Fruit fly (Drosophila melanogaster) whole organism, embryonic: ENCODE measurements around the gene TotA.

Experiments used
- Bdp1 ChIP-seq: fragments of 200-800 bp; sonication (Bioruptor generic); optimal IDR thresholded peaks from 3 replicates; lab custom pipeline; 2016; ENCODE audit warnings: missing biosample characterization, missing genetic modification characterization
- CG10274 ChIP-seq: fragments of 200-800 bp; sonication (Bioruptor generic); optimal IDR thresholded peaks from 3 replicates; lab custom pipeline; 2017; ENCODE audit warnings: missing biosample characterization, mild to moderate bottlenecking, missing genetic modification characterization
- CG12071 ChIP-seq: fragments of 200-800 bp; sonication (Bioruptor generic); optimal IDR thresholded peaks from 3 replicates; lab custom pipeline; 2018; ENCODE audit warnings: missing biosample characterization, mild to moderate bottlenecking, missing genetic modification characterization
- CG14710 ChIP-seq: fragments of 200-800 bp; sonication (Bioruptor generic); optimal IDR thresholded peaks from 3 replicates; lab custom pipeline; 2019; ENCODE audit warnings: missing biosample characterization, mild to moderate bottlenecking, missing genetic modification characterization, moderate library complexity
- CG15479 ChIP-seq: fragments of 200-800 bp; sonication (Bioruptor generic); optimal IDR thresholded peaks from 3 replicates; lab custom pipeline; 2019; ENCODE audit warnings: missing biosample characterization, mild to moderate bottlenecking, missing genetic modification characterization, moderate library complexity
- CG15514 ChIP-seq: fragments of 200-800 bp; sonication (Bioruptor generic); optimal IDR thresholded peaks from 3 replicates; lab custom pipeline; 2017; ENCODE audit warnings: missing biosample characterization, missing genetic modification characterization, mild to moderate bottlenecking, moderate library complexity, missing genetic modification reagents
- CG15696 ChIP-seq: fragments of 200-800 bp; sonication (Bioruptor generic); optimal IDR thresholded peaks from 2 replicates; lab custom pipeline; 2019; ENCODE audit warnings: missing biosample characterization, mild to moderate bottlenecking, missing genetic modification characterization, moderate library complexity
- CG17829 ChIP-seq: fragments of 200-800 bp; optimal IDR thresholded peaks from 2 replicates; lab custom pipeline; 2019; ENCODE audit warnings: missing biosample characterization, mild to moderate bottlenecking, missing genetic modification characterization, moderate library complexity
- CG1832 ChIP-seq: fragments of 200-800 bp; sonication (Bioruptor generic); optimal IDR thresholded peaks from 2 replicates; lab custom pipeline; 2017; ENCODE audit warnings: missing biosample characterization, mild to moderate bottlenecking, missing genetic modification characterization, inconsistent platforms
- CG18476 ChIP-seq: fragments of 200-800 bp; sonication (Bioruptor generic); optimal IDR thresholded peaks from 2 replicates; lab custom pipeline; 2016; ENCODE audit warnings: missing biosample characterization, mild to moderate bottlenecking, missing genetic modification characterization
- CG18599 ChIP-seq: fragments of 200-800 bp; sonication (Bioruptor generic); optimal IDR thresholded peaks from 3 replicates; lab custom pipeline; 2017; ENCODE audit warnings: missing biosample characterization, missing genetic modification characterization, mild to moderate bottlenecking, moderate library complexity, missing genetic modification reagents
- CG18619 ChIP-seq: fragments of 200-800 bp; sonication (Bioruptor generic); optimal IDR thresholded peaks from 3 replicates; lab custom pipeline; 2017; ENCODE audit warnings: missing biosample characterization, mild to moderate bottlenecking, missing genetic modification characterization
- CG2678 ChIP-seq: fragments of 200-800 bp; sonication (Bioruptor generic); optimal IDR thresholded peaks from 3 replicates; lab custom pipeline; 2019; ENCODE audit warnings: missing biosample characterization, mild to moderate bottlenecking, missing genetic modification characterization, moderate library complexity
- CG2875 ChIP-seq: fragments of 200-800 bp; sonication (Bioruptor generic); optimal IDR thresholded peaks from 2 replicates; lab custom pipeline; 2017; ENCODE audit warnings: missing biosample characterization, mild to moderate bottlenecking, missing genetic modification characterization, missing genetic modification reagents
- CG4617 ChIP-seq: fragments of 200-800 bp; sonication (Bioruptor generic); optimal IDR thresholded peaks from 3 replicates; lab custom pipeline; 2016; ENCODE audit warnings: missing biosample characterization, missing genetic modification characterization, borderline replicate concordance
- CG7357 ChIP-seq: fragments of 200-800 bp; sonication (Bioruptor generic); IDR thresholded peaks from 3 replicates; pipeline ENCODE4 v1.3.6; 2022; ENCODE audit warnings: missing biosample characterization, missing genetic modification characterization
- CG7963 ChIP-seq: fragments of 200-800 bp; sonication (Bioruptor generic); IDR thresholded peaks from 3 replicates; pipeline ENCODE4 v1.3.6; 2022; ENCODE audit warnings: missing biosample characterization, missing genetic modification characterization; ENCODE audit not compliant: partially characterized antibody
- CG7987 ChIP-seq: fragments of 200-800 bp; sonication (Bioruptor generic); optimal IDR thresholded peaks from 2 replicates; lab custom pipeline; 2018; ENCODE audit warnings: missing biosample characterization, mild to moderate bottlenecking, missing genetic modification characterization, moderate library complexity
- CG9727 ChIP-seq: fragments of 200-800 bp; sonication (Bioruptor generic); optimal IDR thresholded peaks from 3 replicates; lab custom pipeline; 2017; ENCODE audit warnings: missing biosample characterization, mild to moderate bottlenecking, missing genetic modification characterization
- Eip74EF ChIP-seq, 2 experiments: fragments of 200-800 bp in 1 of 2; fragments of >200 bp in 1 of 2; sonication (Bioruptor generic) in 1 of 2; optimal IDR thresholded peaks; 2 replicates each; lab custom pipeline; 2017 to 2019; ENCODE audit warnings: missing biosample characterization in 2 of 2, missing genetic modification characterization in 2 of 2, mild to moderate bottlenecking in 1 of 2, moderate library complexity in 1 of 2
- Elba2 ChIP-seq: fragments of 200-800 bp; sonication (Bioruptor generic); optimal IDR thresholded peaks from 3 replicates; lab custom pipeline; 2016; ENCODE audit warnings: missing biosample characterization, missing genetic modification characterization
- Hey ChIP-seq: fragments of 200-800 bp; sonication (Bioruptor generic); optimal IDR thresholded peaks from 3 replicates; lab custom pipeline; 2018; ENCODE audit warnings: missing biosample characterization, mild to moderate bottlenecking, missing genetic modification characterization
- Kr ChIP-seq: fragments of 200-800 bp; sonication (Bioruptor generic); optimal IDR thresholded peaks from 2 replicates; lab custom pipeline; 2017; ENCODE audit warnings: missing biosample characterization, mild to moderate bottlenecking, missing genetic modification characterization
- Lpt ChIP-seq: fragments of >200 bp; optimal IDR thresholded peaks from 2 replicates; lab custom pipeline; 2018; ENCODE audit warnings: missing biosample characterization, missing genetic modification characterization
- Neu2 ChIP-seq: fragments of 200-800 bp; sonication (Bioruptor generic); optimal IDR thresholded peaks from 3 replicates; lab custom pipeline; 2016; ENCODE audit warnings: missing biosample characterization, missing genetic modification characterization, borderline replicate concordance
- Opbp ChIP-seq: fragments of 200-800 bp; sonication (Bioruptor generic); IDR thresholded peaks from 3 replicates; pipeline ENCODE4 v1.3.6; 2022; ENCODE audit warnings: missing biosample characterization, missing genetic modification characterization; ENCODE audit not compliant: partially characterized antibody
- Pdp1 ChIP-seq, 2 experiments: fragments of 200-800 bp; sonication (Bioruptor generic); optimal IDR thresholded peaks; 3 replicates each; lab custom pipeline; 2016; ENCODE audit warnings: missing biosample characterization in 2 of 2, missing genetic modification characterization in 2 of 2, mild to moderate bottlenecking in 1 of 2, moderate library complexity in 1 of 2
- Scr ChIP-seq: fragments of 200-800 bp; sonication (Bioruptor generic); IDR thresholded peaks from 2 replicates; pipeline ENCODE4 v1.3.6; 2022; ENCODE audit warnings: missing biosample characterization, missing genetic modification characterization; ENCODE audit not compliant: partially characterized antibody
- Trl ChIP-seq, 3 experiments: fragments of >200 bp in 2 of 3; fragments of 200-800 bp in 1 of 3; sonication (Bioruptor generic) in 1 of 3; optimal IDR thresholded peaks; 2 replicates in 1 of 3; 3 replicates in 2 of 3; lab custom pipeline; 2016 to 2017; ENCODE audit warnings: missing biosample characterization in 1 of 3, missing genetic modification characterization in 1 of 3
- Xbp1 ChIP-seq: fragments of 200-800 bp; sonication (Bioruptor generic); optimal IDR thresholded peaks from 3 replicates; lab custom pipeline; 2016; ENCODE audit warnings: missing biosample characterization, mild to moderate bottlenecking, missing genetic modification characterization
- Xrp1 ChIP-seq: fragments of 200-800 bp; sonication (Bioruptor generic); IDR thresholded peaks from 2 replicates; pipeline ENCODE4 v1.3.6; 2022; ENCODE audit warnings: missing biosample characterization, missing genetic modification characterization
- YL-1 ChIP-seq: fragments of 200-800 bp; sonication (Bioruptor generic); optimal IDR thresholded peaks from 3 replicates; lab custom pipeline; 2017; ENCODE audit warnings: missing biosample characterization, mild to moderate bottlenecking, missing genetic modification characterization
- amos ChIP-seq: fragments of 200-800 bp; sonication (Bioruptor generic); IDR thresholded peaks from 2 replicates; pipeline ENCODE4 v1.3.6; 2022; ENCODE audit warnings: missing biosample characterization, missing genetic modification characterization; ENCODE audit not compliant: partially characterized antibody
- ap ChIP-seq: fragments of 200-800 bp; sonication (Bioruptor generic); IDR thresholded peaks from 2 replicates; pipeline ENCODE4 v1.3.6; 2022; ENCODE audit warnings: missing biosample characterization, missing genetic modification characterization
- ato ChIP-seq: fragments of 200-800 bp; sonication (Bioruptor generic); IDR thresholded peaks from 2 replicates; pipeline ENCODE4 v1.3.6; 2022; ENCODE audit warnings: missing biosample characterization, missing genetic modification characterization; ENCODE audit not compliant: partially characterized antibody
- bbx ChIP-seq: fragments of 200-800 bp; sonication (Bioruptor generic); IDR thresholded peaks from 2 replicates; pipeline ENCODE4 v1.3.6; 2022; ENCODE audit warnings: missing biosample characterization, missing genetic modification characterization; ENCODE audit not compliant: partially characterized antibody
- bigmax ChIP-seq: fragments of 200-800 bp; sonication (Bioruptor generic); optimal IDR thresholded peaks from 2 replicates; lab custom pipeline; 2018; ENCODE audit warnings: missing biosample characterization, mild to moderate bottlenecking, missing genetic modification characterization
- chinmo ChIP-seq: fragments of 200-800 bp; sonication (Bioruptor generic); IDR thresholded peaks from 4 replicates; pipeline ENCODE4 v1.3.6; 2022; ENCODE audit warnings: missing biosample characterization, missing genetic modification characterization; ENCODE audit not compliant: partially characterized antibody
- da ChIP-seq: fragments of 200-800 bp; sonication (Bioruptor generic); optimal IDR thresholded peaks from 2 replicates; lab custom pipeline; 2016; ENCODE audit warnings: missing biosample characterization, missing genetic modification characterization
- esg ChIP-seq: fragments of 200-800 bp; sonication (Bioruptor generic); conservative IDR thresholded peaks from 2 replicates; pipeline ENCODE4 v1.3.6; 2022; ENCODE audit warnings: missing biosample characterization, missing genetic modification characterization
- ewg ChIP-seq: fragments of 200-800 bp; sonication (Bioruptor generic); optimal IDR thresholded peaks from 3 replicates; lab custom pipeline; 2017; ENCODE audit warnings: mild to moderate bottlenecking, missing biosample characterization, missing genetic modification reagents, missing genetic modification characterization
- gem ChIP-seq: fragments of 200-800 bp; sonication (Bioruptor generic); optimal IDR thresholded peaks from 2 replicates; lab custom pipeline; 2019; ENCODE audit warnings: missing biosample characterization, mild to moderate bottlenecking, missing genetic modification characterization, moderate library complexity
- grn ChIP-seq: fragments of 200-800 bp; sonication (Bioruptor generic); optimal IDR thresholded peaks from 3 replicates; lab custom pipeline; 2017; ENCODE audit warnings: missing biosample characterization, missing genetic modification characterization
- gsb-n ChIP-seq: fragments of 200-800 bp; sonication (Bioruptor generic); optimal IDR thresholded peaks from 3 replicates; lab custom pipeline; 2018; ENCODE audit warnings: missing biosample characterization, mild to moderate bottlenecking, missing genetic modification characterization
- klu ChIP-seq: fragments of 200-800 bp; sonication (Bioruptor generic); IDR thresholded peaks from 2 replicates; pipeline ENCODE4 v1.3.6; 2022; ENCODE audit warnings: missing biosample characterization, missing genetic modification characterization
- peb ChIP-seq: fragments of 200-800 bp; sonication (Bioruptor generic); IDR thresholded peaks from 2 replicates; pipeline ENCODE4 v1.3.6; 2022; ENCODE audit warnings: missing biosample characterization, missing genetic modification characterization
- usp ChIP-seq: fragments of >200 bp; optimal IDR thresholded peaks from 2 replicates; lab custom pipeline; 2017; ENCODE audit warnings: missing biosample characterization, missing genetic modification characterization
- zen ChIP-seq: fragments of 200-800 bp; sonication (Bioruptor generic); optimal IDR thresholded peaks from 3 replicates; lab custom pipeline; 2018; ENCODE audit warnings: missing biosample characterization, mild to moderate bottlenecking, missing genetic modification characterization, moderate library complexity

The TotA gene

DNA sequence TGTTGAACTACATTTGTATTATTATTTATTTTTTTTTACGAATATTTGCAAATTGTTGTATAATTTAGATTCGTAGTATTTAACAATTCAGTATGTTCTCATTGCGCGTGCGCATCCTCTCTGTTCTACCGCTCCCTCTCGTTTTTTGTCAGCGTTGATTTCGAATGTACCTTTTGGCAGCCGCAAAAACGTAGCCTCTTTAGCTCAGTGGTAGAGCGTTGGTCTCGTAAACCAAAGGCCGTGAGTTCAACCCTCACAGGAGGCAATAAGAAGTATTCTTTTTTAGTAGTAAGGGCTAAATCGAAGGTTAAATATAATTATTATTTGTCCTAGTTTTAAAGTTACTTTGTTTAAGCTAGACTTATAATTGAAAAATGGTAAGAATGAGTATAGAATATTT, 19.7 kb downstream of the TotA start (continued):
- TF ChIP-seq CG18619 (GFP tag; lab: Kevin White, UChicago) (no peak), ap (GFP tag; lab: Robert Waterston, UW) (no peak), CG17829 (tag; lab: Kevin White, UChicago) (no peak), CG15514 (no peak), ewg (peak; percentile 67), bigmax (GFP tag; lab: Kevin White, UChicago) (no peak), Trl (optimal IDR thresholded peaks at IDR 0.05; lab: Kevin White, UChicago) (peak in 1 of 2 experiments; percentile 15), Trl (GFP tag; optimal IDR thresholded peaks at IDR 0.05; lab: Kevin White, UChicago) (no peak), grn (GFP tag; lab: Kevin White, UChicago) (no peak), Eip74EF (GFP tag; optimal IDR thresholded peaks at IDR 0.05; lab: Kevin White, UChicago) (no peak), ato (GFP tag; lab: Robert Waterston, UW) (no peak; the same call in 1 of the 2 replicates), CG18599 (GFP tag; lab: Kevin White, UChicago) (no peak), Xrp1 (GFP tag; lab: Robert Waterston, UW) (no peak), esg (GFP tag; lab: Robert Waterston, UW) (no peak), CG1832 (GFP tag; lab: Kevin White, UChicago) (no peak), peb (GFP tag; lab: Robert Waterston, UW) (no peak), CG15696 (no peak), da (GFP tag; lab: Kevin White, UChicago) (no peak), Lpt (GFP tag; lab: Kevin White, UChicago) (no peak), amos (GFP tag; lab: Robert Waterston, UW) (peak; percentile 60; the same call in 1 of the 2 replicates), CG10274 (GFP tag; lab: Kevin White, UChicago) (no peak), usp (GFP tag; lab: Kevin White, UChicago) (no peak), CG7963 (GFP tag; lab: Robert Waterston, UW) (0 out of 3 replicates have a peak, but pooled peaks have one; percentile 7), CG7357 (GFP tag; lab: Robert Waterston, UW) (no peak), YL-1 (GFP tag; lab: Kevin White, UChicago) (no peak), CG14710 (tag; lab: Kevin White, UChicago) (no peak), Scr (GFP tag; lab: Robert Waterston, UW) (0 out of 2 replicates have a peak, but pooled peaks have one; percentile 53), chinmo (GFP tag; lab: Robert Waterston, UW) (no peak), zen (tag; lab: Kevin White, UChicago) (no peak), Bdp1 (GFP tag; lab: Kevin White, UChicago) (peak; percentile 97), CG7987 (GFP tag; lab: Kevin White, UChicago) (no peak), Pdp1 (GFP tag; optimal IDR thresholded peaks at IDR 0.05; lab: Kevin White, UChicago) (no peak), CG2678 (tag; lab: Kevin White, UChicago) (no peak), CG15479 (GFP tag; lab: Kevin White, UChicago) (no peak), Kr (no peak), Elba2 (no peak), CG4617 (GFP tag; lab: Kevin White, UChicago) (no peak), Hey (tag; lab: Kevin White, UChicago) (no peak), CG2875 (GFP tag; lab: Kevin White, UChicago) (no peak), gem (tag; lab: Kevin White, UChicago) (no peak), klu (no peak), CG9727 (GFP tag; lab: Kevin White, UChicago) (no peak), Neu2 (GFP tag; lab: Kevin White, UChicago) (no peak), Xbp1 (GFP tag; lab: Kevin White, UChicago) (no peak), gsb-n (tag; lab: Kevin White, UChicago) (no peak), bbx (peak; percentile 66), CG18476 (GFP tag; lab: Kevin White, UChicago) (no peak), CG12071 (no peak), Opbp (GFP tag; lab: Robert Waterston, UW) (peak; percentile 47; the same call in 1 of the 3 replicates)
- TF ChIP-seq, all 482 proteins: peak for 10
